Fruit fly (Drosophila melanogaster) whole organism, embryonic: Measurements from ENCODE around the gene CG43175.

Experiments
- ATbp ChIP-seq: fragments of 200-800 bp; sonication (Bioruptor generic); optimal IDR thresholded peaks from 2 replicates; lab custom pipeline; 2017; ENCODE audit warnings: missing biosample characterization, mild to moderate bottlenecking, missing genetic modification characterization, missing genetic modification reagents
- Atf-2 ChIP-seq: fragments of 200-800 bp; sonication (Bioruptor generic); optimal IDR thresholded peaks from 2 replicates; lab custom pipeline; 2016; ENCODE audit warnings: missing biosample characterization, missing genetic modification characterization
- B-H2 ChIP-seq: fragments of 200-800 bp; sonication (Bioruptor generic); optimal IDR thresholded peaks from 2 replicates; lab custom pipeline; 2018; ENCODE audit warnings: missing biosample characterization, mild to moderate bottlenecking, missing genetic modification characterization
- CG10267 ChIP-seq: fragments of 200-800 bp; sonication (Bioruptor generic); optimal IDR thresholded peaks from 2 replicates; lab custom pipeline; 2018; ENCODE audit warnings: missing biosample characterization, mild to moderate bottlenecking, missing genetic modification characterization, moderate library complexity
- CG10959 ChIP-seq: fragments of 200-800 bp; sonication (Bioruptor generic); IDR thresholded peaks from 2 replicates; pipeline ENCODE4 v1.3.6; 2022; ENCODE audit warnings: missing biosample characterization, missing genetic modification characterization
- CG10979 ChIP-seq: fragments of 200-800 bp; sonication (Bioruptor generic); optimal IDR thresholded peaks from 2 replicates; lab custom pipeline; 2018; ENCODE audit warnings: missing biosample characterization, mild to moderate bottlenecking, missing genetic modification characterization, moderate library complexity
- CG11398 ChIP-seq: fragments of 200-800 bp; sonication (Bioruptor generic); optimal IDR thresholded peaks from 2 replicates; lab custom pipeline; 2016; ENCODE audit warnings: missing biosample characterization, missing genetic modification characterization
- CG12104 ChIP-seq: fragments of 200-800 bp; sonication (Bioruptor generic); optimal IDR thresholded peaks from 3 replicates; lab custom pipeline; 2016; ENCODE audit warnings: missing biosample characterization, missing genetic modification characterization
- CG14710 ChIP-seq: fragments of 200-800 bp; sonication (Bioruptor generic); optimal IDR thresholded peaks from 3 replicates; lab custom pipeline; 2019; ENCODE audit warnings: missing biosample characterization, mild to moderate bottlenecking, missing genetic modification characterization, moderate library complexity
- CG1602 ChIP-seq: fragments of 200-800 bp; sonication (Bioruptor generic); optimal IDR thresholded peaks from 3 replicates; lab custom pipeline; 2016; ENCODE audit warnings: missing biosample characterization, missing genetic modification characterization
- CG17359 ChIP-seq: fragments of 200-800 bp; sonication (Bioruptor generic); optimal IDR thresholded peaks from 3 replicates; lab custom pipeline; 2018; ENCODE audit warnings: missing biosample characterization, mild to moderate bottlenecking, missing genetic modification characterization, moderate library complexity
- CG17829 ChIP-seq: fragments of 200-800 bp; optimal IDR thresholded peaks from 2 replicates; lab custom pipeline; 2019; ENCODE audit warnings: missing biosample characterization, mild to moderate bottlenecking, missing genetic modification characterization, moderate library complexity
- CG18476 ChIP-seq: fragments of 200-800 bp; sonication (Bioruptor generic); optimal IDR thresholded peaks from 2 replicates; lab custom pipeline; 2016; ENCODE audit warnings: missing biosample characterization, mild to moderate bottlenecking, missing genetic modification characterization
- CG2712 ChIP-seq: fragments of 200-800 bp; optimal IDR thresholded peaks from 3 replicates; lab custom pipeline; 2019; ENCODE audit warnings: missing biosample characterization, mild to moderate bottlenecking, missing genetic modification characterization, moderate library complexity
- CG30403 ChIP-seq: fragments of 200-800 bp; sonication (Bioruptor generic); optimal IDR thresholded peaks from 3 replicates; lab custom pipeline; 2016; ENCODE audit warnings: missing biosample characterization, missing genetic modification characterization
- CG31441 ChIP-seq: fragments of 200-800 bp; sonication (Bioruptor generic); IDR thresholded peaks from 2 replicates; pipeline ENCODE4 v1.3.6; 2022; ENCODE audit warnings: missing biosample characterization, missing genetic modification characterization
- CG33557 ChIP-seq: fragments of 200-800 bp; sonication (Bioruptor generic); optimal IDR thresholded peaks from 2 replicates; lab custom pipeline; 2019; ENCODE audit warnings: missing biosample characterization, mild to moderate bottlenecking, missing genetic modification characterization, moderate library complexity
- CG34224 ChIP-seq: fragments of 200-800 bp; sonication (Bioruptor generic); IDR thresholded peaks from 3 replicates; pipeline ENCODE4 v1.3.6; 2022; ENCODE audit warnings: missing biosample characterization, missing genetic modification characterization; ENCODE audit not compliant: partially characterized antibody
- CG6175 ChIP-seq: fragments of 200-800 bp; sonication (Bioruptor generic); IDR thresholded peaks from 3 replicates; pipeline ENCODE4 v1.3.6; 2022; ENCODE audit warnings: missing biosample characterization, missing genetic modification characterization
- CG6683 ChIP-seq: fragments of 200-800 bp; sonication (Bioruptor generic); optimal IDR thresholded peaks from 2 replicates; lab custom pipeline; 2017; ENCODE audit warnings: missing biosample characterization, mild to moderate bottlenecking, missing genetic modification characterization, missing genetic modification reagents
- CG7987 ChIP-seq: fragments of 200-800 bp; sonication (Bioruptor generic); optimal IDR thresholded peaks from 2 replicates; lab custom pipeline; 2018; ENCODE audit warnings: missing biosample characterization, mild to moderate bottlenecking, missing genetic modification characterization, moderate library complexity
- CTCF ChIP-seq: fragments of 200-800 bp; sonication (Bioruptor generic); optimal IDR thresholded peaks from 2 replicates; lab custom pipeline; 2017; ENCODE audit warnings: missing biosample characterization, mild to moderate bottlenecking, missing genetic modification characterization, moderate library complexity
- CrebB ChIP-seq: fragments of 200-800 bp; sonication (Bioruptor generic); optimal IDR thresholded peaks from 3 replicates; lab custom pipeline; 2018; ENCODE audit warnings: missing biosample characterization, mild to moderate bottlenecking, missing genetic modification characterization
- Dp ChIP-seq: fragments of 200-800 bp; sonication (Bioruptor generic); optimal IDR thresholded peaks from 2 replicates; lab custom pipeline; 2018; ENCODE audit warnings: missing biosample characterization, mild to moderate bottlenecking, missing genetic modification characterization, moderate library complexity
- Gug ChIP-seq: fragments of 200-800 bp; sonication (Bioruptor generic); IDR thresholded peaks from 4 replicates; pipeline ENCODE4 v1.3.6; 2022; ENCODE audit warnings: missing biosample characterization, missing genetic modification characterization
- Hey ChIP-seq: fragments of 200-800 bp; sonication (Bioruptor generic); optimal IDR thresholded peaks from 3 replicates; lab custom pipeline; 2018; ENCODE audit warnings: missing biosample characterization, mild to moderate bottlenecking, missing genetic modification characterization
- Hsf ChIP-seq: fragments of 200-800 bp; sonication (Bioruptor generic); optimal IDR thresholded peaks from 3 replicates; lab custom pipeline; 2016; ENCODE audit warnings: missing biosample characterization, missing genetic modification characterization
- Med ChIP-seq: fragments of 200-800 bp; sonication (Bioruptor generic); peaks from one replicate; lab custom pipeline; 2016; ENCODE audit warnings: missing biosample characterization, missing genetic modification characterization, mild to moderate bottlenecking, inconsistent platforms, moderate library complexity
- Myb ChIP-seq: fragments of 200-800 bp; sonication (Bioruptor generic); optimal IDR thresholded peaks from 2 replicates; lab custom pipeline; 2016; ENCODE audit warnings: missing biosample characterization, missing genetic modification characterization
- Nf-YC ChIP-seq: fragments of 200-800 bp; optimal IDR thresholded peaks from 3 replicates; lab custom pipeline; 2019; ENCODE audit warnings: missing biosample characterization, mild to moderate bottlenecking, missing genetic modification characterization, moderate library complexity
- caup ChIP-seq: fragments of 200-800 bp; sonication (Bioruptor generic); optimal IDR thresholded peaks from 3 replicates; lab custom pipeline; 2017; ENCODE audit warnings: missing biosample characterization, mild to moderate bottlenecking, missing genetic modification characterization, moderate library complexity; ENCODE audit not compliant: severe bottlenecking
- crol ChIP-seq: fragments of 200-800 bp; sonication (Bioruptor generic); IDR thresholded peaks from 2 replicates; pipeline ENCODE4 v1.3.6; 2022; ENCODE audit warnings: missing biosample characterization, missing genetic modification characterization
- cwo ChIP-seq: fragments of 200-800 bp; sonication (Bioruptor generic); optimal IDR thresholded peaks from 3 replicates; lab custom pipeline; 2017; ENCODE audit warnings: missing biosample characterization, missing genetic modification characterization, mild to moderate bottlenecking, moderate library complexity, missing genetic modification reagents
- da ChIP-seq: fragments of 200-800 bp; sonication (Bioruptor generic); optimal IDR thresholded peaks from 2 replicates; lab custom pipeline; 2016; ENCODE audit warnings: missing biosample characterization, missing genetic modification characterization
- gem ChIP-seq: fragments of 200-800 bp; sonication (Bioruptor generic); optimal IDR thresholded peaks from 2 replicates; lab custom pipeline; 2019; ENCODE audit warnings: missing biosample characterization, mild to moderate bottlenecking, missing genetic modification characterization, moderate library complexity
- gsb-n ChIP-seq: fragments of 200-800 bp; sonication (Bioruptor generic); optimal IDR thresholded peaks from 3 replicates; lab custom pipeline; 2018; ENCODE audit warnings: missing biosample characterization, mild to moderate bottlenecking, missing genetic modification characterization
- hkb ChIP-seq, 2 experiments: fragments of 200-800 bp in 1 of 2; fragments of >200 bp in 1 of 2; sonication (Bioruptor generic) in 1 of 2; IDR thresholded peaks in 1 of 2; optimal IDR thresholded peaks in 1 of 2; 2 replicates each; pipeline versions ENCODE4 v1.3.6 to Lab custom; 2017 to 2022; ENCODE audit warnings: missing biosample characterization in 1 of 2, missing genetic modification characterization in 1 of 2
- lab ChIP-seq: fragments of 200-800 bp; sonication (Bioruptor generic); optimal IDR thresholded peaks from 3 replicates; lab custom pipeline; 2017; ENCODE audit warnings: missing biosample characterization, missing genetic modification characterization, mild to moderate bottlenecking, moderate library complexity, missing genetic modification reagents
- mld ChIP-seq: fragments of 200-800 bp; sonication (Bioruptor generic); IDR thresholded peaks from 3 replicates; pipeline ENCODE4 v1.3.6; 2022; ENCODE audit warnings: missing biosample characterization, missing genetic modification characterization; ENCODE audit not compliant: partially characterized antibody
- pb ChIP-seq: fragments of 200-800 bp; sonication (Bioruptor generic); optimal IDR thresholded peaks from 3 replicates; lab custom pipeline; 2016; ENCODE audit warnings: missing biosample characterization, missing genetic modification characterization
- phol ChIP-seq: fragments of 200-800 bp; sonication (Bioruptor generic); optimal IDR thresholded peaks from 3 replicates; lab custom pipeline; 2018; ENCODE audit warnings: missing biosample characterization, mild to moderate bottlenecking, missing genetic modification characterization, moderate library complexity
- seq ChIP-seq: fragments of 200-800 bp; sonication (Bioruptor generic); IDR thresholded peaks from 2 replicates; pipeline ENCODE4 v1.3.6; 2022; ENCODE audit warnings: missing biosample characterization, missing genetic modification characterization
- sima ChIP-seq: fragments of 200-800 bp; sonication (Bioruptor generic); optimal IDR thresholded peaks from 2 replicates; lab custom pipeline; 2016; ENCODE audit warnings: missing biosample characterization, missing genetic modification characterization
- ssp ChIP-seq: fragments of 200-800 bp; sonication (Bioruptor generic); IDR thresholded peaks from 2 replicates; pipeline ENCODE4 v1.3.6; 2022; ENCODE audit warnings: missing biosample characterization, missing genetic modification characterization
- stwl ChIP-seq: fragments of 200-800 bp; sonication (Bioruptor generic); optimal IDR thresholded peaks from 3 replicates; lab custom pipeline; 2018; ENCODE audit warnings: missing biosample characterization, mild to moderate bottlenecking, missing genetic modification characterization, moderate library complexity
- zen ChIP-seq: fragments of 200-800 bp; sonication (Bioruptor generic); optimal IDR thresholded peaks from 3 replicates; lab custom pipeline; 2018; ENCODE audit warnings: missing biosample characterization, mild to moderate bottlenecking, missing genetic modification characterization, moderate library complexity

Gene CG43175

DNA sequence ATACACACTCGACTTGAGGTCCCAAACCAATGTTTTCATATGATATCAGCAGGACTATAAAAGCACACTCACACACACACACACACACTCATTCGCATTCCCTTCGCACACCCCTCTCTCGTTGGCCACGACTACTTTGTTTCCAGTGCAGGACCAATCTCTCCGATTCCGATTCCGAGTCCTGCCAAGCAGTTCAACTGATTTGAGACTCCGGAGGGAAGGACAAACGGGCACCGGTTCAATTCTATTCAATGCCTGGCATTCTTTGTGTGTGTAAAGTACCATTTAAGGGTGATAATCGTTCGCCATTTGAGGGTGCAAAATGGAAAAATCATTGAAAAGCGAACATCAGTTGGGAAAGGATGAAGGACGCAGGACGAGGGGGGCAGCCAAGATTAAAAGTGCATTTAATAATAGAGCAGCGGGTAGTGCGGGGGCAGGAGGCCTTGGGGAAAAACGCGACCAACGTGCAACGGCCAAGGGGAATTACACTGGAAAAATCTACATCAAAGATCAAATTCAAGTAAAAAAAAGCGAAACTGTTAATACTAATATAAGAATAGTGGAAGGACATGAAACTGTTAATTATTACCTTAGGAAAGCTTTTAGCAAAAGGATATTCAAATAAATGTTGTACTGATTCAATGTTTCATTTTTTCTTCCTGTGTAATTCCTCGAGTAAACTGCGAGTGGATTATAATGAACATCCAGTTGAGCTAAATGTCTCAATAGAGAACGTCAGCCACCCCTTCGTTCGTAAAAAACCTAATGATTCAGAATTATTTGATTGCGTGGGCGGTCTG is 46.7 kb upstream of the CG43175 start (continued):
- TF ChIP-seq CG11398, result no peak
- peak; percentile 11 for TF ChIP-seq CG18476 (GFP tag; lab: Kevin White, UChicago)
- TF ChIP-seq mld (GFP tag; lab: Robert Waterston, UW), result no peak
- TF ChIP-seq Dp (GFP tag; lab: Kevin White, UChicago), result no peak
- peak; percentile 68 for TF ChIP-seq CG17829 (tag; lab: Kevin White, UChicago)
- TF ChIP-seq CG12104, result no peak
- TF ChIP-seq phol (tag; lab: Kevin White, UChicago), result peak; percentile 72
- TF ChIP-seq CrebB (tag; lab: Kevin White, UChicago), result no peak
- peak; percentile 67 for TF ChIP-seq zen
- TF ChIP-seq CG10959, result peak; percentile 30; the same call in 1 of the 2 replicates
- 0 out of 2 replicates have a peak, but pooled peaks have one; percentile 11 for TF ChIP-seq seq (GFP tag; lab: Robert Waterston, UW)
- peak; percentile 37; the same call in 1 of the 2 replicates for TF ChIP-seq ssp
- peak; percentile 75 for TF ChIP-seq CG2712 (tag; lab: Kevin White, UChicago)
- no peak for TF ChIP-seq hkb (optimal IDR thresholded peaks at IDR 0.05; lab: Kevin White, UChicago)
- peak; percentile 51 for TF ChIP-seq hkb (GFP tag; IDR thresholded peaks at IDR 0.05; lab: Robert Waterston, UW)
- peak; percentile 61 for TF ChIP-seq gsb-n (tag; lab: Kevin White, UChicago)
- TF ChIP-seq CG1602, result peak; percentile 13
- TF ChIP-seq lab (GFP tag; lab: Kevin White, UChicago), result peak; percentile 21

DNA sequence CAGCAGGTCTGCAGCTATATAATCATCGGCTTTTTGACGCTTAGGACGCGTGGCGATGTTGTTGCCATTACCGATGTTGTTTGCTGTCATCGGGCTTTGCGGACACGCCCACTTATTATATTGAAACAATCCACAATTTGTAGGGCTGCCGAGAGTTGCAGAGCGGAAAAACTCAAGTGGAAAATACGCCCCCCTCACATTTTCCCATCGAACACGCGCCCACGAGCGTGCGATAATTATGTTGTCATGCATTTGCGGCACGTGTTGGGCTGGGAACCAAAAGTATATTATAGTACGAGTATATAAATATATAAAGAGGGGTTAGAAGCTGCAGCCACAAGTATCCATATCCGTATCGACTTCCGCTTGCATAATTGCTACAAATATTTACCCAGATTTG is 41.7 kb upstream of the CG43175 start:
- TF ChIP-seq CG6175 (GFP tag; lab: Robert Waterston, UW), result no peak
- peak; percentile 93 for TF ChIP-seq Hey (tag; lab: Kevin White, UChicago)
- TF ChIP-seq sima (GFP tag; lab: Kevin White, UChicago), result no peak
- TF ChIP-seq CG33557 (GFP tag; lab: Kevin White, UChicago), result no peak
- TF ChIP-seq cwo (GFP tag; lab: Kevin White, UChicago), result no peak
- TF ChIP-seq Myb (GFP tag; lab: Kevin White, UChicago), result no peak
- TF ChIP-seq CG34224 (GFP tag; lab: Robert Waterston, UW), result no peak
- TF ChIP-seq, all 482 proteins: peak for 1

dm6 chr3R:17591831-17592230 is 38.7 kb upstream of the CG43175 start:
- TF ChIP-seq Atf-2 (GFP tag; lab: Kevin White, UChicago) (no peak), caup (GFP tag; lab: Kevin White, UChicago) (no peak), CG10979 (tag; lab: Kevin White, UChicago) (peak; percentile 40), CG6683 (GFP tag; lab: Kevin White, UChicago) (no peak), Med (GFP tag; lab: Kevin White, UChicago) (no peak), CG30403 (no peak), da (GFP tag; lab: Kevin White, UChicago) (no peak), CG14710 (tag; lab: Kevin White, UChicago) (peak; percentile 16), CG31441 (GFP tag; lab: Robert Waterston, UW) (0 out of 2 replicates have a peak, but pooled peaks have one; percentile 13), CG10267 (tag; lab: Kevin White, UChicago) (peak; percentile 9), ATbp (no peak), stwl (tag; lab: Kevin White, UChicago) (no peak), CG17359 (tag; lab: Kevin White, UChicago) (no peak), Hsf (GFP tag; lab: Kevin White, UChicago) (no peak), CG7987 (GFP tag; lab: Kevin White, UChicago) (no peak), Nf-YC (tag; lab: Kevin White, UChicago) (no peak), CG17829 (tag; lab: Kevin White, UChicago) (peak; percentile 12), B-H2 (no peak), pb (GFP tag; lab: Kevin White, UChicago) (no peak), gem (tag; lab: Kevin White, UChicago) (peak; percentile 49), Gug (GFP tag; lab: Robert Waterston, UW) (no peak), crol (GFP tag; lab: Robert Waterston, UW) (no peak), CTCF (GFP tag; lab: Kevin White, UChicago) (no peak)
